Worm (Caenorhabditis elegans): ENCODE results near the gene F38A5.2.
A peak's percentile ranks its signal among the peaks of the same experiment; 100 is the strongest.

F38A5.2 gene

DNA sequence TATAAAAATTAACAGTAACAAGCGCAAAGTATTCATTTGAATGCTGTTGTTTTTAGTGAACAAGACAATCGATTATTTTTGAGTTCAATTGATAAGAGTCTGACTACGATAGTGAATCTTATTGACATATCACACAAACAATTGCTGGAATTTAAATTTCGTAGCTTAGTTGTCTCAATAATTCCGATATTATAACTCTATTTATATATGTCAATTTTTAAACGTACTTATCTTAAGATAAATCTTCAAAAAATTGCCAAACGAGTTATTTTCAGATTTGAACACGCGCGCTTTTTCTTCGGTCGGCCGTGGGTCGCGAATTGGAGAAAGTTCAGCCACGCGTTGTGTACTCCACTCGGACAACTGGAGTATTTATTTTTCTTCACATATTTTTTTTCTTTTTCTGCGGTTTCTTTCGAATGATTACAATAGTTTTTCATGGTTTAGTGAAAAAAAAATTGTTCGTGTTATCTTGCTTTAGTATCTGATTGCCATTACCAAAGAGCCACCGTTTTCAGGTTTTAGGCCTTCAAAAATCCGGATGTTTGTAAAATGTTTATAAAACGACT lies 46.6 kb upstream of the F38A5.2 start, which contains the start of the genes cest-5.1 and C01B10.9 (continued):
- TF ChIP-seq C38D4.7 (GFP tag; optimal IDR thresholded peaks at IDR 0.05) (no peak), ama-1 (optimal IDR thresholded peaks at IDR 0.05) (no peak), zip-5 (tag; optimal IDR thresholded peaks at IDR 0.05) (peak; percentile 74), unc-86 (tag; optimal IDR thresholded peaks at IDR 0.05) (no peak), tbx-7 (tag; optimal IDR thresholded peaks at IDR 0.05) (peak; percentile 84), fkh-10 (GFP tag; optimal IDR thresholded peaks at IDR 0.05) (no peak), C08G9.2 (tag; optimal IDR thresholded peaks at IDR 0.05) (peak; percentile 91), ceh-6 (GFP tag; optimal IDR thresholded peaks at IDR 0.05) (peak; percentile 6), T23F11.4 (GFP tag; optimal IDR thresholded peaks at IDR 0.05) (no peak), elt-4 (tag; optimal IDR thresholded peaks at IDR 0.05) (no peak), lin-11 (tag; optimal IDR thresholded peaks at IDR 0.05) (no peak), ceh-19 (GFP tag; optimal IDR thresholded peaks at IDR 0.05) (no peak), ztf-16 (tag; optimal IDR thresholded peaks at IDR 0.05) (no peak), odd-2 (tag; optimal IDR thresholded peaks at IDR 0.05) (no peak), pat-9 (tag; optimal IDR thresholded peaks at IDR 0.05) (no peak), nhr-11 (tag; optimal IDR thresholded peaks at IDR 0.05) (no peak), ceh-9 (tag; optimal IDR thresholded peaks at IDR 0.05) (no peak)

DNA sequence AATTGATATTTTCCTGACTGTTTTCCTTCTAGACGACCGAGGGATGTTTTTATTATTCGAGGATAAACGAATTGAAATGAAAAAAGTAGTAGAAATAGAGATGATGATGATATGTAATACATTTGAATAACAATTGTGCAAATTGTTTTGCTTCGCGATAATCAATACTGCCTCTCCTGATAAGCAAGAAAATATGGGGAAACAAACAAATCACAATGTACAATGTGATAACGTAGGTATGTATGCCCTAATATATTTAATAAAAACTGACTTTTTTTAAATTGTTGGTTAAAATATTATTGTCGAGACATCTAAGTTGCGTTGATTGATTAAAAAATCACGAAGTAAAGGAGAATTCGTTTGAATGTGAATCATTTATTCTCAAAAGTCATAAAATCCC lies 42.6 kb upstream of the F38A5.2 start, which contains the start of gene cest-5.2:
Gene cest-5.2 (minus strand): TSS at position 128 of the 400 bp plus-strand sequence.
- TF ChIP-seq ceh-18 (tag; optimal IDR thresholded peaks at IDR 0.05) (no peak), hlh-13 (GFP tag; optimal IDR thresholded peaks at IDR 0.05) (no peak), elt-2 (tag; optimal IDR thresholded peaks at IDR 0.05) (peak; percentile 73)

DNA sequence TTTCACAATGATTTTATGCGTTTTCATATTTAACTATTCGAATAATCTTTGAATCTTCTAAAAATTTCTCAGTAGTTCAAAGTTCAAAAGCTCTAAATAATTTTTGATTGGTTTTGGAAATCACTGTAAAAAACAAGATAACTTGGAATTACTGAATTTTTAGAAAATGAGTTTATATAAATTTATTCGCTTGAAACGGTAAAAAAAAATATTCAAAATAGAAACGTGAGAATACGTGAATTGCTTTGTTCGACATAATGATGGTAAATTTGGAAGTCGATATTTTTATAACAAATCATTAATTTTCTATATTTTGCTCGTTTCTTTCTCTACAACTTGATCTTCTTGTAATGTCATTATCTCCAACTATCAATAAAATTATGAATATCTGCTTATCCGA lies 38.2 kb upstream of the F38A5.2 start, which contains the start of gene C01B10.44:
Gene C01B10.44 (plus strand): TSS at position 301 of the 400 bp plus-strand sequence.
- TF ChIP-seq sox-2 (GFP tag; IDR thresholded peaks at IDR 0.05), result no peak
- no peak for TF ChIP-seq T23F11.4 (GFP tag; optimal IDR thresholded peaks at IDR 0.05)
- TF ChIP-seq ceh-22 (tag; optimal IDR thresholded peaks at IDR 0.05), result no peak
- TF ChIP-seq pat-9 (tag; optimal IDR thresholded peaks at IDR 0.05), result no peak
- no peak for TF ChIP-seq hlh-8 (tag; optimal IDR thresholded peaks at IDR 0.05)
- TF ChIP-seq tbx-2 (tag; optimal IDR thresholded peaks at IDR 0.05), result no peak
- no peak for TF ChIP-seq K02D7.2 (tag; optimal IDR thresholded peaks at IDR 0.05)
- no peak for TF ChIP-seq unc-42 (tag; optimal IDR thresholded peaks at IDR 0.05)
- TF ChIP-seq pha-2 (tag; optimal IDR thresholded peaks at IDR 0.05), result no peak
- no peak for TF ChIP-seq nfya-1 (tag; optimal IDR thresholded peaks at IDR 0.05)
- TF ChIP-seq ceh-19 (GFP tag; optimal IDR thresholded peaks at IDR 0.05), result no peak
- no peak for TF ChIP-seq ceh-34 (tag; optimal IDR thresholded peaks at IDR 0.05)

DNA sequence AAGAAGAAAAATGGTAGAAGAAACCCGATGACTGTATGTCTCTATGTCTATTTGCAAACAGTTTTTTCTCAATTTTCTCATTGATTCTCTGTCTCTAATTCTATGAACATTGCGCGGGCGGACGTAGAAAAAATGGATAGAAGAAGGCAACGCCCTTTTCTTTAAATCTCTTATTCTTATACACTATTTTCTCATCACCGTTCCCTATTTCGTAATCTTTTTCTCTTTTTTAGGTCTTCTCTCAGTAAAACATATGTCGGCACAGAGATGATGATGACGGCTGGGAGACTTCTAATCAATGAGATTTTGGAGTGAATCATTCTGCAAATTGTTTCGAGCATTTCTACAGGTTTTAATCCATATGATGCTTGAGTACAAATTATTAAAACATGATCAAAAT lies 36.9 kb upstream of the F38A5.2 start:
- TF ChIP-seq mec-3 (tag; optimal IDR thresholded peaks at IDR 0.05; ENCODE audit: borderline replicate concordance) (no peak), C38D4.7 (GFP tag; optimal IDR thresholded peaks at IDR 0.05) (no peak), ceh-9 (tag; optimal IDR thresholded peaks at IDR 0.05) (no peak), ttx-3 (tag; optimal IDR thresholded peaks at IDR 0.05) (no peak), T23F11.4 (GFP tag; optimal IDR thresholded peaks at IDR 0.05) (no peak), elt-2 (tag; optimal IDR thresholded peaks at IDR 0.05) (no peak), hlh-15 (tag; optimal IDR thresholded peaks at IDR 0.05) (no peak), ceh-19 (GFP tag; optimal IDR thresholded peaks at IDR 0.05) (no peak), nfya-1 (tag; optimal IDR thresholded peaks at IDR 0.05) (no peak), sox-4 (tag; optimal IDR thresholded peaks at IDR 0.05) (no peak), Y22D7AL.16 (tag; optimal IDR thresholded peaks at IDR 0.05) (no peak), pat-9 (tag; optimal IDR thresholded peaks at IDR 0.05) (no peak), hlh-8 (tag; optimal IDR thresholded peaks at IDR 0.05) (no peak), ceh-34 (tag; optimal IDR thresholded peaks at IDR 0.05) (no peak), eyg-1 (tag; optimal IDR thresholded peaks at IDR 0.05) (no peak), pha-4 (tag; optimal IDR thresholded peaks at IDR 0.05) (no peak), hlh-13 (GFP tag; optimal IDR thresholded peaks at IDR 0.05) (no peak), ceh-22 (tag; optimal IDR thresholded peaks at IDR 0.05) (no peak), K02D7.2 (tag; optimal IDR thresholded peaks at IDR 0.05) (no peak), ceh-48 (tag; optimal IDR thresholded peaks at IDR 0.05) (no peak)

Data from whole organism, late embryonic.